Fruit fly (Drosophila melanogaster) whole organism, larva: ENCODE data around the gene ATPsynC.

Experiments used
- noc ChIP-seq: fragments of 200-800 bp; sonication (Bioruptor generic); optimal IDR thresholded peaks from 3 replicates; lab custom pipeline; 2019; ENCODE audit warnings: missing biosample characterization, mild to moderate bottlenecking, missing genetic modification characterization, moderate library complexity

ATPsynC gene

DNA sequence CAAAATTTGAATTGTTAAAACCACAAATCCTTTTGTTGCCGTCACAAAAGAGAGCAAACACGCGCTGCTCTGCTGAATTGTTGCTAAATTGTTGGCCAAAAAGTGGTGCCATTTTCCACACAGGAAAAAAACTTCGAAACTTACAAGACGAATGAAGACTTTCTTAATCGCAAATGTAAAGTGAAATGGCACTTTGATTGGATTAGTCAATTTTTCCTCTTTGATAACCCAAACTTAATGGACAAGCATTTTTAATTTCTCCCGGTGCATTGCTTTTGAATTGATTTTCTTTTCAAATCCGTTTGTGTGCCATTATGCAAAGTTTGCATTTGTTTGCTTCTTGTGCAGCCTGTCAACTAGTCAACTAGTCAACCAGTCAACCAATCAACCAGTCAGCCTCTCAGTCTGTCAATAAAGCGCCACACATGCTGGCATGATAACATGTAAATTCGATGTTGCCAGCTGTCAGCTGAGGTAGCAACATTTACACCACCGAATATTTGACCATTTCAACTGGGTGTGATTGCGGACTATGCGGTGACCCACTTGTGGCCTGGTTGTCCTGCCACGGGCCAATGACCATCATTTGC is 23.7 kb upstream of the ATPsynC start:
- no peak for TF ChIP-seq noc (tag; lab: Kevin White, UChicago)

DNA sequence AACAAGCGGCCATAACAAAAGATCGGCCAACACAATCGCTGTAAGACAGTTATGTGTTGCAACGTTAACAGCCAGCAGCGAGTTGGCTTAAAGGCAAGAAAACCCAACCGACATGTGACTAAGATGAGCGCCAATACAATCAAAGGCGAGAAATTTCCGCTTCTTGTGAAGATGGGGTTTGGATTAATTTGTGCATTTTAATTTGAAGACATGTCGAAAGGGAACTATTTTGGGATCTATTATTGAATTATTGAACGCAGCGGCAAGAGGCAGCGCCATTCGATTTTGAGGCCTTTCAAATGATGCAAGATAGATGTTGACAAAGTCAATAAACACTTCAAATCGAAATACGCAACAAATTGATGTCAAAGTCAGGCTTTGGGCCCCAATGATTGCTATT is 21.7 kb upstream of the ATPsynC start:
- no peak for TF ChIP-seq noc (tag; lab: Kevin White, UChicago)

dm6 chr3R:31240023-31240422 is 20.6 kb upstream of the ATPsynC start:
- TF ChIP-seq noc (tag; lab: Kevin White, UChicago): no peak

dm6 chr3R:31235262-31235661 is 15.8 kb upstream of the ATPsynC start, which contains the start of gene CG15564:
Gene CG15564, minus strand, starts transcription at chr3R:31235362.
- no peak for TF ChIP-seq noc (tag; lab: Kevin White, UChicago)

- TF ChIP-seq noc (tag; lab: Kevin White, UChicago): no peak
Measured at dm6 chr3R:31232236-31232635, 12.8 kb upstream of the ATPsynC start, which contains the start of gene CG15563. Gene CG15563, minus strand, starts transcription at chr3R:31232336.

DNA sequence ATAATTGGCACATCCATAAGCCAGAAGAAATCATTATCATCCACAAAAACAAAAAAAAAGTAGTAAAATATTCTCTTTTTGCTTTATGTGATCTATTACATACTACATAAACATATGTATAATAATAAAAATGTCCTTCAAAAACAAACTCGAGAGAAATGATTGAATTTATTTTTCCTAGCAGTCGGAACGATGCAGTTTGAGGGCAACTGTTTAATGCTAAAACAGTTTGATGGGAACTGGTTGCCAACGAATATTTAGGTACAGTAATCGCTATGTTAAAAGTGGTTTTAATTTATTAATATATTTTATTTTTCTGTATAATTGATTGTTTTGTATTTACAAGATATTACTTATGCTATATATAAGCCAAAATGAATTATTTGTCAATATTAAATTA is 11.7 kb upstream of the ATPsynC start:
- TF ChIP-seq noc (tag; lab: Kevin White, UChicago): no peak

- no peak for TF ChIP-seq noc (tag; lab: Kevin White, UChicago)
Measured at dm6 chr3R:31225043-31225681, 5.7 kb upstream of the ATPsynC start.

- peak; percentile 74 for TF ChIP-seq noc (tag; lab: Kevin White, UChicago)
Measured at dm6 chr3R:31223971-31224860, 4.8 kb upstream of the ATPsynC start.

dm6 chr3R:31222890-31223569 is 3.6 kb upstream of the ATPsynC start:
- no peak for TF ChIP-seq noc (tag; lab: Kevin White, UChicago)

dm6 chr3R:31222125-31222889 is 2.9 kb upstream of the ATPsynC start:
- TF ChIP-seq noc (tag; lab: Kevin White, UChicago): peak; percentile 49

- peak; percentile 25 for TF ChIP-seq noc (tag; lab: Kevin White, UChicago)
Measured at dm6 chr3R:31221337-31222047, 2.1 kb upstream of the ATPsynC start.

dm6 chr3R:31220456-31221336 is 1.3 kb upstream of the ATPsynC start, which contains the start of gene CG12054:
Gene CG12054, plus strand, starts transcription at chr3R:31220702.
- TF ChIP-seq noc (tag; lab: Kevin White, UChicago): no peak

dm6 chr3R:31218214-31218876 is 1.1 kb downstream of the ATPsynC start:
- peak; percentile 10 for TF ChIP-seq noc (tag; lab: Kevin White, UChicago)
